Fruit fly (Drosophila melanogaster) Kc167 (cell line): ENCODE results near the gene Smu1.

Source experiments
- Myc ChIP-seq: fragments of >200 bp; optimal IDR thresholded peaks from 2 replicates; lab custom pipeline; 2017; ENCODE audit warnings: missing external identifiers
- Sin3A ChIP-seq: fragments of >200 bp; optimal IDR thresholded peaks from 2 replicates; lab custom pipeline; 2018; ENCODE audit warnings: missing external identifiers
- h ChIP-seq: fragments of >200 bp; optimal IDR thresholded peaks from 3 replicates; lab custom pipeline; 2018; ENCODE audit warnings: missing external identifiers
- insv ChIP-seq: fragments of >200 bp; optimal IDR thresholded peaks from 3 replicates; lab custom pipeline; 2018; ENCODE audit warnings: missing external identifiers
- psq ChIP-seq: fragments of >200 bp; optimal IDR thresholded peaks from 2 replicates; lab custom pipeline; 2017; ENCODE audit warnings: missing external identifiers
- ttk ChIP-seq: sonication (Bioruptor generic); optimal IDR thresholded peaks from 2 replicates; lab custom pipeline; 2017; ENCODE audit warnings: missing external identifiers

The Smu1 gene

DNA sequence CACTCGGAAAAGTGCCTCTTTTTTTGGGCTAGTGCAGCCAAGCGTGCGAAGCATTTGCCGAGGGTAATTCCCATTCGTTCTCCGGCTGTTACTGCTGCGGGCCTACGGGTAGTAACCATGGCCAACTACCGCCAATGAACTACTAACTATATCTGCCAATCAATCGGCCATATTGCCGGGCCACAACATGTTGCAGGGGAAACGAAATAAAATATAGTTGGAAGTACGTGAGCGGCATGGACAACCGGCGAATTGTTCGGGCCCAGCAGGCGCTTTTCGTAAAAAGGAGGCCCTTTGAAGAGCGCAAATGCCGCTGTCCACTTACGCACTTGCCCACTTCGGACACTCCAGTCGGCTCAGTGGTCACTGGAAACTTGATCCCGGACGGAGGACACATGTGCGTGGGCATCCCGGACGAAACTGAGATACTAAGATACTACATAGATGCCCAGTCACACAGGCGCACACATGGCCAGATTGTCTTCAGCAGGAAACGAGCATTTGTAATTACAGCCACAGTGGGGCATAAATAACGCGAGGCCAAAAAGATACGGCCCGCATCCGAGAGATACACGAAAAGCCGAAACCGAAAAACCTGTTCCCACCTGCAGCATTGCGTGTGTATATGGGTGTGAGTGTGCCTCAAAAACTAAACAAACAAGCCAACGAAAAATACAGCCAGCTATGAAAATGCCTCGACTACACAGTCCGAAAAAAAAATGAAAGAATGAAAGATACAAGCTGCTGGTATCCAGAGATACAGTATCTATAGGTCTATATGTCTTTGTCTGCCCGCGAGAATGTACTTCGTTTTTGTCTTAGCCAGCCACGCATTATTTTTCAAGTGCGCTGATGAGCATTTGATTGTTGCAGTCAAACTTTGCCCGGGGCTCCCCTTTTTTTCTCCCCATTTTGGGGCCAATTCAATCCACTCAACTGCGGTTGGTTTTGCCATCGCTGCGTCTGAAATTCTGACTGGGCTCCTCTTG is 6.6 kb upstream of the Smu1 start:
- TF ChIP-seq insv (lab: Kevin White, UChicago): no peak
- TF ChIP-seq ttk: no peak
- TF ChIP-seq psq (lab: Kevin White, UChicago): no peak
- TF ChIP-seq Sin3A: no peak
- TF ChIP-seq Myc (lab: Kevin White, UChicago): no peak
- no peak for TF ChIP-seq h

- no peak for TF ChIP-seq Sin3A
- TF ChIP-seq Myc (lab: Kevin White, UChicago): no peak
- TF ChIP-seq h: no peak
- TF ChIP-seq ttk: no peak
- no peak for TF ChIP-seq psq (lab: Kevin White, UChicago)
- no peak for TF ChIP-seq insv (lab: Kevin White, UChicago)
Measured at dm6 chr3R:18986089-18986887, 5.2 kb upstream of the Smu1 start.

dm6 chr3R:18985114-18985785 is 4.1 kb upstream of the Smu1 start:
- TF ChIP-seq Myc (lab: Kevin White, UChicago) (no peak), psq (lab: Kevin White, UChicago) (no peak), insv (lab: Kevin White, UChicago) (no peak), h (no peak), Sin3A (no peak), ttk (no peak)

DNA sequence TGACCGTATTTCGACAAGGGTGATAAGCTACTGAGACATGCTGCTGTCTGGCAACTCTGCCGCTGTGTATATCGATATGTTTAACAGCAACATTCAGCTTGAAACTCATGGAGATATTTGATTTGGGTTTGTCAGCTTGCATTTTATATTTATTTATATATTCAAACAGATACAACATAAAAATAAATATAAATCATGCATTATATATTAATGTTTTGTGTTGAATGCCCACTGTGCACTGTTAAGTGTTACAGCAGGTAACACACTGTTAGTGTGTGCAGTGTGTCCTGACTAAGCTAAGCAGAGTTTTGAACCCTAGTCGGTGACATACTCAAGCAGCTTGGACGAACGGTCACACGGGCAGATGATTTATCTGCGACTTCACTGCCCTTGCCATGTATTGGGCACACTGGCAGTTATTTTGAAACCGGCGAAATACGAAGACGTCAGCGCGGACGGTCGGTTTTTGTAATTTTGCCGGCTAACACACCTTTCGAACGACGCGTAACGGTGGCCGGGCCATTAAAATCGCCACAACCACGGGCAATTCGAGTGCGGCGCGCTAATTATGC is 2.6 kb upstream of the Smu1 start, which contains the start of the genes snRNP-U1-C and gukh:
snRNP-U1-C (minus strand) TSS at position 37 of the 572 bp plus-strand sequence.
gukh (plus strand) TSS at position 412 of the 572 bp plus-strand sequence.
- TF ChIP-seq h: no peak
- no peak for TF ChIP-seq psq (lab: Kevin White, UChicago)
- no peak for TF ChIP-seq insv (lab: Kevin White, UChicago)
- TF ChIP-seq Myc (lab: Kevin White, UChicago): no peak
- TF ChIP-seq ttk: no peak
- no peak for TF ChIP-seq Sin3A

DNA sequence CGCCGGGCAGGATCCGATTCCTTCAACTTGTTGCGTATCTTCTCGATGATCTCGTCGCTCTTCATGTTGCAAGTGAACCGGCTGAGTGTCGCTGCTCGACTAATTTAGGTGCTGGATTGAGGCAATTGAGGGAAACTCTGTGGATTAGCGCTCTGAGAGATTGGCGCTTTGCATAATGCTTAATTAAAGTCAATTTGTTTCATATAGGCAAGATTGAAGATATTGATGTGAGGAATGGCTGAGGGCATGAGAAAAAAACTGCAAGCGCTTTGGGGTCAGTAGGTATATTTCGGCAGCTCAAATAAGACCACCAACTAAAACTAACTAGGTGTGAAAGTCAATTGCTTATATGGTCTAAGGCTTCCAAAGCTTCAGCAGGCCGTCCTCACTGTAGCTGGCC is 2.4 kb downstream of the Smu1 start, which contains the start of gene euc:
euc (minus strand) TSS at position 101 of the 400 bp plus-strand sequence.
- no peak for TF ChIP-seq h

- TF ChIP-seq Sin3A (no peak), Myc (lab: Kevin White, UChicago) (no peak), psq (lab: Kevin White, UChicago) (no peak), insv (lab: Kevin White, UChicago) (no peak), ttk (no peak), h (no peak)
Measured at dm6 chr3R:18964819-18965218, 16.3 kb downstream of the Smu1 start.

- TF ChIP-seq h: no peak
Measured at dm6 chr3R:18949896-18950295, 31.2 kb downstream of the Smu1 start, which contains the start of gene CG43732. CG43732 (plus strand) TSS chr3R:18950196.

- no peak for TF ChIP-seq psq (lab: Kevin White, UChicago)
- TF ChIP-seq h: no peak
- TF ChIP-seq Myc (lab: Kevin White, UChicago): no peak
- TF ChIP-seq insv (lab: Kevin White, UChicago): no peak
- no peak for TF ChIP-seq ttk
- no peak for TF ChIP-seq Sin3A
Measured at dm6 chr3R:18949131-18949530, 32.0 kb downstream of the Smu1 start.

DNA sequence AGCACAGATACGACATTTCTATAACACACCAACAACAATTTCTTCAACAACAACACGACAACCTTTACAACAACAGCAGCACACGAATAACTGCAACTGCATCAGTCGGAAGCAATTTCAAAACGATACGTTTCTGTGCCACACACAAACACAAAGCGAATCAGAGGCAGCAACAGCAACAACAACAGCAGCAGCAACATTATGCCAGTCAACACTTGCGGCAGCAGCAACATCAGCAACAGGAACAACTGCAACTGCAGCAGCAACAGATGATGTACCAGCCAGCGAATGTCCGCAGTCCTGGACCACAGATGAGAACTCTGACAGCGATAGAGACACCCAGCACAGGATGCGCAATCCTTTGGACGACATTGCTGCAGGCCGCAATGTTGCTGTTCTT is 33.8 kb downstream of the Smu1 start:
- TF ChIP-seq Sin3A (no peak), Myc (lab: Kevin White, UChicago) (no peak), insv (lab: Kevin White, UChicago) (no peak), ttk (no peak), psq (lab: Kevin White, UChicago) (no peak)

- TF ChIP-seq ttk: no peak
- no peak for TF ChIP-seq psq (lab: Kevin White, UChicago)
- no peak for TF ChIP-seq Sin3A
- TF ChIP-seq insv (lab: Kevin White, UChicago): no peak
- no peak for TF ChIP-seq h
- TF ChIP-seq Myc (lab: Kevin White, UChicago): no peak
Measured at dm6 chr3R:18931725-18932124, 49.4 kb downstream of the Smu1 start.
